Fruit fly (Drosophila melanogaster) whole organism, pupa: ENCODE measurements around the gene Spc105R.

Source experiments
- CG10348 ChIP-seq: fragments of 200-800 bp; sonication (Bioruptor generic); IDR thresholded peaks from 2 replicates; pipeline ENCODE4 v1.3.6; 2022; ENCODE audit warnings: missing biosample characterization, missing genetic modification characterization
- CG12605 ChIP-seq: fragments of 200-800 bp; sonication (Bioruptor generic); IDR thresholded peaks from 2 replicates; pipeline ENCODE4 v1.3.6; 2022; ENCODE audit warnings: missing biosample characterization, missing genetic modification characterization
- CG13204 ChIP-seq: fragments of 200-800 bp; sonication (Bioruptor generic); optimal IDR thresholded peaks from 2 replicates; lab custom pipeline; 2018; ENCODE audit warnings: missing biosample characterization, mild to moderate bottlenecking, missing genetic modification characterization, moderate library complexity
- CG14655 ChIP-seq: fragments of 200-800 bp; sonication (Bioruptor generic); optimal IDR thresholded peaks from 3 replicates; lab custom pipeline; 2017; ENCODE audit warnings: mild to moderate bottlenecking, missing biosample characterization, missing genetic modification reagents, missing genetic modification characterization
- CG15710 ChIP-seq: fragments of 200-800 bp; sonication (Bioruptor generic); optimal IDR thresholded peaks from 2 replicates; lab custom pipeline; 2018; ENCODE audit warnings: missing biosample characterization, mild to moderate bottlenecking, missing genetic modification characterization, moderate library complexity
- CG17806 ChIP-seq: fragments of 200-800 bp; sonication (Bioruptor generic); optimal IDR thresholded peaks from 2 replicates; lab custom pipeline; 2018; ENCODE audit warnings: missing biosample characterization, mild to moderate bottlenecking, missing genetic modification characterization, moderate library complexity
- CG32121 ChIP-seq: fragments of 200-800 bp; sonication (Bioruptor generic); IDR thresholded peaks from 2 replicates; pipeline ENCODE4 v1.3.6; 2022; ENCODE audit warnings: missing biosample characterization, missing genetic modification characterization
- CG34367 ChIP-seq: fragments of 200-800 bp; sonication (Bioruptor generic); optimal IDR thresholded peaks from 2 replicates; lab custom pipeline; 2018; ENCODE audit warnings: missing biosample characterization, mild to moderate bottlenecking, missing genetic modification characterization
- CG4496 ChIP-seq: fragments of 200-800 bp; sonication (Bioruptor generic); IDR thresholded peaks from 3 replicates; pipeline ENCODE4 v1.3.6; 2022; ENCODE audit warnings: missing biosample characterization, missing genetic modification characterization
- CG8159 ChIP-seq: fragments of 200-800 bp; sonication (Bioruptor generic); optimal IDR thresholded peaks from 3 replicates; lab custom pipeline; 2018; ENCODE audit warnings: missing biosample characterization, mild to moderate bottlenecking, missing genetic modification characterization, moderate library complexity
- CG8301 ChIP-seq: fragments of 200-800 bp; sonication (Bioruptor generic); optimal IDR thresholded peaks from 2 replicates; lab custom pipeline; 2018; ENCODE audit warnings: missing biosample characterization, mild to moderate bottlenecking, missing genetic modification characterization
- CG9948 ChIP-seq: fragments of 200-800 bp; sonication (Bioruptor generic); optimal IDR thresholded peaks from 2 replicates; lab custom pipeline; 2018; ENCODE audit warnings: missing biosample characterization, mild to moderate bottlenecking, missing genetic modification characterization, moderate library complexity
- D1 ChIP-seq: fragments of 200-800 bp; sonication (Bioruptor generic); optimal IDR thresholded peaks from 2 replicates; lab custom pipeline; 2018; ENCODE audit warnings: missing biosample characterization, mild to moderate bottlenecking, missing genetic modification characterization, moderate library complexity
- EcR ChIP-seq: fragments of 200-800 bp; sonication (Bioruptor generic); optimal IDR thresholded peaks from 3 replicates; lab custom pipeline; 2019; ENCODE audit warnings: missing biosample characterization, missing genetic modification characterization, mild to moderate bottlenecking, moderate library complexity, missing genetic modification reagents
- Ets98B ChIP-seq: fragments of 200-800 bp; sonication (Bioruptor generic); IDR thresholded peaks from 2 replicates; pipeline ENCODE4 v1.3.6; 2022; ENCODE audit warnings: missing biosample characterization, missing genetic modification characterization
- Pif1A ChIP-seq: fragments of 200-800 bp; sonication (Bioruptor generic); optimal IDR thresholded peaks from 3 replicates; lab custom pipeline; 2016; ENCODE audit warnings: missing biosample characterization, missing genetic modification characterization
- Pif1B ChIP-seq: fragments of 200-800 bp; sonication (Bioruptor generic); optimal IDR thresholded peaks from 3 replicates; lab custom pipeline; 2016; ENCODE audit warnings: missing biosample characterization, missing genetic modification characterization
- Snoo ChIP-seq: fragments of 200-800 bp; sonication (Bioruptor generic); optimal IDR thresholded peaks from 3 replicates; lab custom pipeline; 2017; ENCODE audit warnings: missing biosample characterization, mild to moderate bottlenecking, missing genetic modification characterization, inconsistent platforms
- fd96Ca ChIP-seq: fragments of 200-800 bp; sonication (Bioruptor generic); IDR thresholded peaks from 3 replicates; pipeline ENCODE4 v1.3.6; 2022; ENCODE audit warnings: missing biosample characterization, missing genetic modification characterization
- gl ChIP-seq: fragments of 200-800 bp; sonication (Bioruptor generic); optimal IDR thresholded peaks from 2 replicates; lab custom pipeline; 2018; ENCODE audit warnings: missing biosample characterization, mild to moderate bottlenecking, missing genetic modification characterization
- rn ChIP-seq: fragments of 200-800 bp; sonication (Bioruptor generic); IDR thresholded peaks from 2 replicates; pipeline ENCODE4 v1.3.6; 2022; ENCODE audit warnings: missing biosample characterization, missing genetic modification characterization

Spc105R gene

DNA sequence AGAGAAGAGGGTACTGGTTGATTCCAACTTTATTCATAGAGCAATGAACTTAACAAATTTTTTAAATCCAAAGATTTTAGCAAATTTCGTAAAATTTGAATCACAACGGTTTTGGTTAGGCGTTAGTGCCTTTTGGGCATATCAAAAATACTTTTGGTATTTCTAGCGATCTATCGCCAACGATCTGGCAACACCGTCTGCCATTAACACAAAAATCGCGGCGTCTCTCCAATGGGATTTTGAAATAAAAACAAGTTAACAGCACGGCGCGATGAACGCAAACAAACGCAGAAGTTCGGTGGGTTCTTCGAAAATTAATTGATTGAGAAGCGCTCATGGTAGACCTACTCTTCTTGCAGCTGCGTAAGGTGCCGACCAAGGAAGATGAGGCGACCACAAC, at the start of gene Spc105R:
Gene Spc105R (plus strand): TSS at position 203 of the 400 bp plus-strand sequence.
- TF ChIP-seq CG8159 (no peak), CG10348 (GFP tag; lab: Robert Waterston, UW) (no peak), gl (tag; lab: Kevin White, UChicago) (no peak), Snoo (no peak), CG9948 (tag; lab: Kevin White, UChicago) (no peak), CG17806 (tag; lab: Kevin White, UChicago) (no peak), CG15710 (tag; lab: Kevin White, UChicago) (no peak), CG12605 (GFP tag; lab: Robert Waterston, UW) (no peak), CG4496 (GFP tag; lab: Robert Waterston, UW) (no peak)
- TF ChIP-seq, all 21 proteins: peak for 0

DNA sequence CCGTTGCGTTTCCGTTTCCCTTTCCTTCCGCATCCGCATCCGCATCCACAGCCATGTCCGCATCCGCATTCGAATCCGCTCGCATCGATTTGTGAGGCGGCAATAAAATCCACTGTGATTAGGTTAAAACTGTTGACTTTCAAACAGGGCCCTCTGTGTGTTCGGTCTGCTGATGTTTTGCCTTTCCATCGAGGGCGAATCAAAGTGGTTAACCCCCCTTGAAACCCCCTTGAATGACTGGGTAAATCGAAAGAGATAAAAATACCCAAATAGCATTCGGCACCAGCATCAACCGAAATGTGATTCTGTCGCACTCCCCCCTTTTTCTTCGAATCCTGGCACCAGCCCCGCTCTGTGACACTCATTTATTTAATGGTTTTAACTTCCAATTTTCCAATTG, 47.2 kb upstream of the Spc105R start:
- TF ChIP-seq CG15710 (tag; lab: Kevin White, UChicago), result no peak
- TF ChIP-seq, all 21 proteins: peak for 0

dm6 chr3L:20755585-20755984, 44.6 kb upstream of the Spc105R start, which contains the start of gene CG33912:
CG33912 (minus strand) TSS chr3L:20755685.
- TF ChIP-seq CG32121 (GFP tag; lab: Robert Waterston, UW) (no peak), gl (tag; lab: Kevin White, UChicago) (no peak), rn (GFP tag; lab: Robert Waterston, UW) (no peak), CG9948 (tag; lab: Kevin White, UChicago) (no peak), CG34367 (tag; lab: Kevin White, UChicago) (no peak), EcR (no peak), CG12605 (GFP tag; lab: Robert Waterston, UW) (no peak), CG13204 (no peak), D1 (tag; lab: Kevin White, UChicago) (no peak), CG8301 (tag; lab: Kevin White, UChicago) (no peak), Pif1B (GFP tag; lab: Kevin White, UChicago) (no peak), Ets98B (GFP tag; lab: Robert Waterston, UW) (no peak), Snoo (no peak), Pif1A (no peak), CG10348 (GFP tag; lab: Robert Waterston, UW) (no peak), CG15710 (tag; lab: Kevin White, UChicago) (no peak), CG17806 (tag; lab: Kevin White, UChicago) (no peak), CG14655 (GFP tag; lab: Kevin White, UChicago) (no peak), CG8159 (no peak), CG4496 (GFP tag; lab: Robert Waterston, UW) (no peak)

DNA sequence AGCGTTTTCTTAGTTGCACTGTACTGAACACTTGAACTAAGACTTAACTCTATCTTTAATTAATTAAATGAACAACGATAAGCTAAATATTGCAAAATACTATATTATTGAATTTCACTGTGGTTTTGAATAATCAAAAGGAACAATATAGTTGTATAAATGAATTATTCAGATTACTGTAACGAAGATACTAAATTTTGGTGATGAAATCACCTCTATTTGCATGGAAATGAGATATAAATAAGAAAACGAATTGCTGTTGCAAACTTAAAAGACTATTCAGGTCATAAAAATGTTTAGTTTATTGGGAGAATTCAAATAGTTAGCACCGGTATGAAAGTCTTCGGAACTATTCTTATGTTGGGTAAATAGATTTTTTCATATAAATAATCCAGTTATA, 41.6 kb upstream of the Spc105R start, which contains the start of gene CG43251:
Gene CG43251 (plus strand): TSS at position 301 of the 400 bp plus-strand sequence.
- TF ChIP-seq fd96Ca (GFP tag; lab: Robert Waterston, UW), result no peak
- TF ChIP-seq CG8159, result no peak
- no peak for TF ChIP-seq CG14655 (GFP tag; lab: Kevin White, UChicago)
- TF ChIP-seq CG9948 (tag; lab: Kevin White, UChicago), result no peak
- no peak for TF ChIP-seq CG15710 (tag; lab: Kevin White, UChicago)
- TF ChIP-seq Pif1B (GFP tag; lab: Kevin White, UChicago), result no peak
- no peak for TF ChIP-seq gl (tag; lab: Kevin White, UChicago)
- no peak for TF ChIP-seq CG12605 (GFP tag; lab: Robert Waterston, UW)
- no peak for TF ChIP-seq CG13204
- TF ChIP-seq CG32121 (GFP tag; lab: Robert Waterston, UW), result no peak
- TF ChIP-seq CG8301 (tag; lab: Kevin White, UChicago), result no peak
- no peak for TF ChIP-seq D1 (tag; lab: Kevin White, UChicago)
- no peak for TF ChIP-seq CG10348 (GFP tag; lab: Robert Waterston, UW)
- no peak for TF ChIP-seq rn (GFP tag; lab: Robert Waterston, UW)
- TF ChIP-seq EcR, result no peak
- no peak for TF ChIP-seq CG34367 (tag; lab: Kevin White, UChicago)

DNA sequence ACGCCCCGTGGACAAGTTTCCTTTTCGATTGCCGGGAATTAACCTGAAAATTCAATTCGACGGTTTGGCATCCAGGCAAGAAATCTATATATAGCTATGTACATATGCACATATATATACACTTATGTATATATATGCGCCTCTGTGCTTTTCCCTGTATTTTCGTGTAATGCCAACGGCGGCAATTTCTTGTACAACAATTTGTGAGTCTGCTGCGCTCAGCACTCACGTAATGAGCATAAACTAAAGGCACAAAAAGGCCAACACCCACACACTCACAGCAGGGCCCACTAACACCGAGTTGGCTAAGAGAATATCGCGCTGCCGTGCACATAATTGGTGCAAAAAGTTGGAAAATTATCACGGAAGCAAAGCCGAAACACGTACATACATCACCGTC, 38.7 kb upstream of the Spc105R start:
- TF ChIP-seq CG15710 (tag; lab: Kevin White, UChicago), result no peak
- TF ChIP-seq CG32121 (GFP tag; lab: Robert Waterston, UW), result no peak
- no peak for TF ChIP-seq CG12605 (GFP tag; lab: Robert Waterston, UW)
- no peak for TF ChIP-seq CG14655 (GFP tag; lab: Kevin White, UChicago)
- no peak for TF ChIP-seq CG9948 (tag; lab: Kevin White, UChicago)
- no peak for TF ChIP-seq Pif1B (GFP tag; lab: Kevin White, UChicago)
- TF ChIP-seq CG10348 (GFP tag; lab: Robert Waterston, UW), result no peak
- TF ChIP-seq fd96Ca (GFP tag; lab: Robert Waterston, UW), result no peak
- TF ChIP-seq, all 21 proteins: peak for 0

DNA sequence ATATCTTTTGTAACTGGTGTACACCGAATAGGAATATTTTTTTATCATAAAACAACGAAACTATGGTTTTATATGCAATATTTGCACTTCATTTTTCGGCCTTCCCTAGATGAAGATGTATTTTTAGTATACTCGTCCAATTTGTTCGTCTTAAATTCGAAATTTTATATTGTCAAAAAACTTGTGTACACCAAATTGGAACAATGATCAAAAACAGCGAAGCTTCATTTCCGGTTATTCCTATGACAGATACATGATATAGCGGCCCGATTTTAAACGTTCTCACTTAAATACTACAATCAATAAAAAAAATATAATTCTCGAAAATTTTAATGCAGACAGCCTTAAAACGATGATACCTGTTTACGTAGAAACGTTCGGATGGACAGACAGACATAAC, 33.0 kb upstream of the Spc105R start:
- TF ChIP-seq CG12605 (GFP tag; lab: Robert Waterston, UW) (no peak), CG8159 (no peak), CG14655 (GFP tag; lab: Kevin White, UChicago) (no peak), CG17806 (tag; lab: Kevin White, UChicago) (no peak), CG32121 (GFP tag; lab: Robert Waterston, UW) (no peak), CG34367 (tag; lab: Kevin White, UChicago) (no peak), CG10348 (GFP tag; lab: Robert Waterston, UW) (no peak), Snoo (no peak), CG8301 (tag; lab: Kevin White, UChicago) (no peak), Ets98B (GFP tag; lab: Robert Waterston, UW) (no peak), CG15710 (tag; lab: Kevin White, UChicago) (no peak), EcR (no peak), CG9948 (tag; lab: Kevin White, UChicago) (no peak), Pif1A (no peak), gl (tag; lab: Kevin White, UChicago) (no peak), CG4496 (GFP tag; lab: Robert Waterston, UW) (no peak), CG13204 (no peak)
